Fruit fly (Drosophila melanogaster) whole organism, wandering third instar larva: ENCODE data around the gene Arts.

Experiments used
- CG32264 ChIP-seq: fragments of 200-800 bp; sonication (Bioruptor generic); optimal IDR thresholded peaks from 2 replicates; lab custom pipeline; 2016; ENCODE audit warnings: missing biosample characterization, missing genetic modification characterization
- OdsH ChIP-seq: fragments of 200-800 bp; sonication (Bioruptor generic); optimal IDR thresholded peaks from 2 replicates; lab custom pipeline; 2016; ENCODE audit warnings: missing biosample characterization, mild to moderate bottlenecking, missing genetic modification characterization
- lola ChIP-seq: fragments of >200 bp; optimal IDR thresholded peaks from 2 replicates; lab custom pipeline; 2017; ENCODE audit warnings: missing biosample characterization, missing genetic modification characterization
- tai ChIP-seq: sonication (Bioruptor generic); optimal IDR thresholded peaks from 2 replicates; lab custom pipeline; 2016; ENCODE audit warnings: missing biosample characterization, missing genetic modification characterization

dm6 chr3L:16634091-16634490 lies 31.4 kb downstream of the Arts start:
- TF ChIP-seq CG32264 (GFP tag; lab: Kevin White, UChicago) (no peak), OdsH (GFP tag; lab: Kevin White, UChicago) (no peak), tai (GFP tag; lab: Kevin White, UChicago) (no peak), lola (GFP tag; lab: Kevin White, UChicago) (no peak)
